Fruit fly (Drosophila melanogaster) whole organism, pupa: ENCODE measurements around the gene CG10650.
A peak's percentile ranks its signal among the peaks of the same experiment; 100 is the strongest.

Experiments
- CG10348 ChIP-seq: fragments of 200-800 bp; sonication (Bioruptor generic); IDR thresholded peaks from 2 replicates; pipeline ENCODE4 v1.3.6; 2022; ENCODE audit warnings: missing biosample characterization, missing genetic modification characterization
- CG12605 ChIP-seq: fragments of 200-800 bp; sonication (Bioruptor generic); IDR thresholded peaks from 2 replicates; pipeline ENCODE4 v1.3.6; 2022; ENCODE audit warnings: missing biosample characterization, missing genetic modification characterization
- CG13204 ChIP-seq: fragments of 200-800 bp; sonication (Bioruptor generic); optimal IDR thresholded peaks from 2 replicates; lab custom pipeline; 2018; ENCODE audit warnings: missing biosample characterization, mild to moderate bottlenecking, missing genetic modification characterization, moderate library complexity
- CG14655 ChIP-seq: fragments of 200-800 bp; sonication (Bioruptor generic); optimal IDR thresholded peaks from 3 replicates; lab custom pipeline; 2017; ENCODE audit warnings: mild to moderate bottlenecking, missing biosample characterization, missing genetic modification reagents, missing genetic modification characterization
- CG15710 ChIP-seq: fragments of 200-800 bp; sonication (Bioruptor generic); optimal IDR thresholded peaks from 2 replicates; lab custom pipeline; 2018; ENCODE audit warnings: missing biosample characterization, mild to moderate bottlenecking, missing genetic modification characterization, moderate library complexity
- CG17806 ChIP-seq: fragments of 200-800 bp; sonication (Bioruptor generic); optimal IDR thresholded peaks from 2 replicates; lab custom pipeline; 2018; ENCODE audit warnings: missing biosample characterization, mild to moderate bottlenecking, missing genetic modification characterization, moderate library complexity
- CG32121 ChIP-seq: fragments of 200-800 bp; sonication (Bioruptor generic); IDR thresholded peaks from 2 replicates; pipeline ENCODE4 v1.3.6; 2022; ENCODE audit warnings: missing biosample characterization, missing genetic modification characterization
- CG34367 ChIP-seq: fragments of 200-800 bp; sonication (Bioruptor generic); optimal IDR thresholded peaks from 2 replicates; lab custom pipeline; 2018; ENCODE audit warnings: missing biosample characterization, mild to moderate bottlenecking, missing genetic modification characterization
- CG4496 ChIP-seq: fragments of 200-800 bp; sonication (Bioruptor generic); IDR thresholded peaks from 3 replicates; pipeline ENCODE4 v1.3.6; 2022; ENCODE audit warnings: missing biosample characterization, missing genetic modification characterization
- CG8159 ChIP-seq: fragments of 200-800 bp; sonication (Bioruptor generic); optimal IDR thresholded peaks from 3 replicates; lab custom pipeline; 2018; ENCODE audit warnings: missing biosample characterization, mild to moderate bottlenecking, missing genetic modification characterization, moderate library complexity
- CG8301 ChIP-seq: fragments of 200-800 bp; sonication (Bioruptor generic); optimal IDR thresholded peaks from 2 replicates; lab custom pipeline; 2018; ENCODE audit warnings: missing biosample characterization, mild to moderate bottlenecking, missing genetic modification characterization
- CG9948 ChIP-seq: fragments of 200-800 bp; sonication (Bioruptor generic); optimal IDR thresholded peaks from 2 replicates; lab custom pipeline; 2018; ENCODE audit warnings: missing biosample characterization, mild to moderate bottlenecking, missing genetic modification characterization, moderate library complexity
- D1 ChIP-seq: fragments of 200-800 bp; sonication (Bioruptor generic); optimal IDR thresholded peaks from 2 replicates; lab custom pipeline; 2018; ENCODE audit warnings: missing biosample characterization, mild to moderate bottlenecking, missing genetic modification characterization, moderate library complexity
- EcR ChIP-seq: fragments of 200-800 bp; sonication (Bioruptor generic); optimal IDR thresholded peaks from 3 replicates; lab custom pipeline; 2019; ENCODE audit warnings: missing biosample characterization, missing genetic modification characterization, mild to moderate bottlenecking, moderate library complexity, missing genetic modification reagents
- Ets98B ChIP-seq: fragments of 200-800 bp; sonication (Bioruptor generic); IDR thresholded peaks from 2 replicates; pipeline ENCODE4 v1.3.6; 2022; ENCODE audit warnings: missing biosample characterization, missing genetic modification characterization
- Pif1A ChIP-seq: fragments of 200-800 bp; sonication (Bioruptor generic); optimal IDR thresholded peaks from 3 replicates; lab custom pipeline; 2016; ENCODE audit warnings: missing biosample characterization, missing genetic modification characterization
- Pif1B ChIP-seq: fragments of 200-800 bp; sonication (Bioruptor generic); optimal IDR thresholded peaks from 3 replicates; lab custom pipeline; 2016; ENCODE audit warnings: missing biosample characterization, missing genetic modification characterization
- Snoo ChIP-seq: fragments of 200-800 bp; sonication (Bioruptor generic); optimal IDR thresholded peaks from 3 replicates; lab custom pipeline; 2017; ENCODE audit warnings: missing biosample characterization, mild to moderate bottlenecking, missing genetic modification characterization, inconsistent platforms
- fd96Ca ChIP-seq: fragments of 200-800 bp; sonication (Bioruptor generic); IDR thresholded peaks from 3 replicates; pipeline ENCODE4 v1.3.6; 2022; ENCODE audit warnings: missing biosample characterization, missing genetic modification characterization
- gl ChIP-seq: fragments of 200-800 bp; sonication (Bioruptor generic); optimal IDR thresholded peaks from 2 replicates; lab custom pipeline; 2018; ENCODE audit warnings: missing biosample characterization, mild to moderate bottlenecking, missing genetic modification characterization
- rn ChIP-seq: fragments of 200-800 bp; sonication (Bioruptor generic); IDR thresholded peaks from 2 replicates; pipeline ENCODE4 v1.3.6; 2022; ENCODE audit warnings: missing biosample characterization, missing genetic modification characterization

CG10650 gene

DNA sequence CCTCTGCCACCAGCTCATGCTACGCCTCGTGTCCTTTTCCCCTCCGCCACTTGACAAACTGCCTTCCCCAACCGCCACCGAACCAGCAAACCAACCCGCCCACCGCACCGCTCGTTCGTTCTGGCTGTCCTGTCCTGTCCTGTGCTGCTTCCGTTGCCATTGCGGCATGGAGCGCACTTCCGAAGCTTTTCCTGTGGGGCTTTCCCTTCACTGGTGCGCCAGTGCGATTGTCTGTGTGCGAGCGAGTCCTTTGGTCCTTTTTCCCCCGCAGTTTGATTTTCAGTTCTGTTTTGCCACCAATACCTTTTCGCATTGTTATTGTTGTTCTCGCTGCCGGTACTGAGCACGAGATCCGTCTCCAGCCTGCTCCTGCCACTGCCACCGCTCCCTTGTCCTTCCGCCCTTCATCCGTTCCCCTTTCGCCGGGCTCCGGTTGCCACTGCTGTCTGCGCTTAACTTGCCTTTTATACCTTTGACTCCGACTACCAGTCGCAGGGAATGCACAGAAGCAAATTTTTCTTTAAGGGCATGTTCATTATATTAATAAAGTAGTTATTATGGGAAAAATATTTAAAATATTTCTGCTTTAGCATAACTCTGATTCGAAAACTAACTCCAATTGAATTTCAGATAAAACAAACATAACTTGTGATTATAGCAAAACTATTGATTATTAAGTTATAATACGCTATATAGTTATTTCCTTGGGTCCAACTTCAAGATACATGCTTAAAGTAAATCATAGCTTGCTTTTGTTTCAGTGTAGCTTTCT, 28.4 kb upstream of the CG10650 start:
- peak; percentile 56 for TF ChIP-seq Snoo
- TF ChIP-seq CG8301, result peak; percentile 53
- TF ChIP-seq CG14655 (GFP tag; lab: Kevin White, UChicago), result peak; percentile 72
- no peak for TF ChIP-seq rn (GFP tag; lab: Robert Waterston, UW)
- TF ChIP-seq gl (tag; lab: Kevin White, UChicago), result no peak
- TF ChIP-seq CG13204 (GFP tag; lab: Kevin White, UChicago), result peak; percentile 44
- peak; percentile 21 for TF ChIP-seq Pif1B (GFP tag; lab: Kevin White, UChicago)
- peak; percentile 38 for TF ChIP-seq Pif1A (GFP tag; lab: Kevin White, UChicago)
- TF ChIP-seq CG8159 (tag; lab: Kevin White, UChicago), result peak; percentile 86
- TF ChIP-seq CG15710, result peak; percentile 84
- TF ChIP-seq CG34367, result peak; percentile 57
- TF ChIP-seq CG9948 (tag; lab: Kevin White, UChicago), result peak; percentile 74
- no peak for TF ChIP-seq CG10348
- peak; percentile 70 for TF ChIP-seq CG17806 (tag; lab: Kevin White, UChicago)
- no peak for TF ChIP-seq CG12605 (GFP tag; lab: Robert Waterston, UW)
- no peak for TF ChIP-seq EcR (GFP tag; lab: Kevin White, UChicago)
- TF ChIP-seq CG32121 (GFP tag; lab: Robert Waterston, UW), result no peak

- no peak for TF ChIP-seq D1
- TF ChIP-seq CG15710, result no peak
- TF ChIP-seq CG4496 (GFP tag; lab: Robert Waterston, UW), result no peak
- TF ChIP-seq CG13204 (GFP tag; lab: Kevin White, UChicago), result no peak
- TF ChIP-seq Pif1B (GFP tag; lab: Kevin White, UChicago), result no peak
- TF ChIP-seq CG14655 (GFP tag; lab: Kevin White, UChicago), result no peak
- no peak for TF ChIP-seq CG9948 (tag; lab: Kevin White, UChicago)
- TF ChIP-seq EcR (GFP tag; lab: Kevin White, UChicago), result no peak
- no peak for TF ChIP-seq CG8159 (tag; lab: Kevin White, UChicago)
- TF ChIP-seq CG12605 (GFP tag; lab: Robert Waterston, UW), result no peak
- TF ChIP-seq Ets98B, result no peak
- TF ChIP-seq CG32121 (GFP tag; lab: Robert Waterston, UW), result no peak
- no peak for TF ChIP-seq CG10348
Observed at dm6 chr2L:19022221-19022516, 26.4 kb upstream of the CG10650 start, which contains the start of gene CG15172. Gene CG15172 (plus strand): TSS chr2L:19022417.

DNA sequence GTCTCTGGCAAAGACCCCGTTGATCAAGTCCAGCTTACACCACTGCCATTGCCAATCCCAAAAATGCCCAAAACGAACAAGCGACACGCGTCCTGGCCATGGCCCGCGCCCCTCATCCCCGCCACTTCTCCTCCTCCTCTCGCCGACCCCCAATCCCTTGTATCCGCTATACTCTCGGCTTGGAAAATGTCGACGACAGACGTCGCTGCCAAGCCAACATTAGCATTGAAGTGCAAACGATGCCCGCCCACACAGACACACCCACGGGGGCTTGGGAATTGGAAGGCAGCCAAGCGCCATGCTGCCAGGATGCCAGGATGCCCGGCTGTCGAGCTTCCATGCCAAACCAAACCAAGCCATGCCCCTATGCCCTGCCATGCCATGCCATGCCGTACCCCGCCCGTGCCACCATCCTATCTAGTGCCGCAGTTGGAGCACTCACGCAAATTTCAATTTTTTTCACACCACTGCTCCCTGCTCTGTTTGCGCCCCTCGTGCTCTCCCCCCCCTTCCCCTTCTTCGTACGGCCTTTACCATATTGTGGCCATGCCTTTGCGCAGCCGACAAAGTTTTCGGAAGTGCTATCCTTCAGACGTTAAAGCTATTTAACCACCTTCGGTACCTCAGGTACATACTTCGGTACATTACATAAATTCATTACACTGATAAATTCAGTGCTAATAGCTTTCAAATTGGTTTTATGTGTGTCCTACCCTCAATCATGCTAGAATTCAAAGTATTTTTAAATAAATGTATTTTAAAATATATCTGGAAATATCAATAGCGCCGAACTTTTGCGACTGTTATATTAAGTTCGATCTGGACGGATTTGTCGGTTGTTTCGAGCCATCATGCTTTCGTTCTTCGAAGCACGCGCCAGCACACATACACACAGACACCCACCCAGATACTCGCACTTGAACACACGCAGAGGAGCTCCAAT, 25.8 kb upstream of the CG10650 start:
- TF ChIP-seq CG9948 (tag; lab: Kevin White, UChicago), result peak; percentile 85
- no peak for TF ChIP-seq CG10348
- peak; percentile 81 for TF ChIP-seq CG8301
- TF ChIP-seq Ets98B, result no peak
- peak; percentile 83 for TF ChIP-seq CG34367
- TF ChIP-seq CG8159 (tag; lab: Kevin White, UChicago), result peak; percentile 89
- TF ChIP-seq EcR (GFP tag; lab: Kevin White, UChicago), result peak; percentile 9
- TF ChIP-seq CG15710, result peak; percentile 93
- TF ChIP-seq rn (GFP tag; lab: Robert Waterston, UW), result no peak
- no peak for TF ChIP-seq CG32121 (GFP tag; lab: Robert Waterston, UW)
- peak; percentile 75 for TF ChIP-seq gl (tag; lab: Kevin White, UChicago)
- TF ChIP-seq Pif1A (GFP tag; lab: Kevin White, UChicago), result peak; percentile 81
- peak; percentile 86 for TF ChIP-seq CG14655 (GFP tag; lab: Kevin White, UChicago)
- TF ChIP-seq Pif1B (GFP tag; lab: Kevin White, UChicago), result peak; percentile 91
- TF ChIP-seq CG13204 (GFP tag; lab: Kevin White, UChicago), result peak; percentile 72
- no peak; the same call in 2 of the 3 replicates for TF ChIP-seq fd96Ca (GFP tag; lab: Robert Waterston, UW)
- peak; percentile 49; the same call in 1 of the 2 replicates for TF ChIP-seq CG12605 (GFP tag; lab: Robert Waterston, UW)
- TF ChIP-seq CG17806 (tag; lab: Kevin White, UChicago), result peak; percentile 78
- TF ChIP-seq D1, result peak; percentile 30
- TF ChIP-seq CG4496 (GFP tag; lab: Robert Waterston, UW), result 0 out of 3 replicates have a peak, but pooled peaks have one; percentile 47
- peak; percentile 87 for TF ChIP-seq Snoo

dm6 chr2L:19019640-19020039, 23.9 kb upstream of the CG10650 start:
- TF ChIP-seq CG13204 (GFP tag; lab: Kevin White, UChicago) (peak; percentile 58), Pif1A (GFP tag; lab: Kevin White, UChicago) (no peak), fd96Ca (GFP tag; lab: Robert Waterston, UW) (no peak), EcR (GFP tag; lab: Kevin White, UChicago) (no peak)

DNA sequence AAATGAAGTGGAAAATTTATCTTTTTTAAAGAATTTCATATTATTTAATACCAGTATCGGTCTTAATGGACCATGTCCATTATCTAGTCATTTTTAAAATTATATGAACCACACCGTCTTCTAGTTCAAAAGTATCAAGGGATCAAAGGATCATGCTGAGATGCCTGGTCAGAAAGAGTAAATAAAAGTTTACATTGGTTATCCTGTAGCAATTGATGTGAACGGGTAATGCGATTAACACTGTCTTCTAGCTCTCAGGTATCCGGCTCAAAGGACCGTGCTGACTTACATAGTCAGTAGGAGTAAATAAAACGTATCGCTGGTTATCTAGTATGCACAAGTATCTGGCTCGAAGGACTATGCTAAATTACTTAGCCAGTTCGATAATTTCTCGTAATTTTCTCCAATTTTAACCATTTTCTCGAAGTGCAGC, 23.4 kb upstream of the CG10650 start:
- TF ChIP-seq CG15710 (peak; percentile 38), CG8159 (tag; lab: Kevin White, UChicago) (peak; percentile 50), EcR (GFP tag; lab: Kevin White, UChicago) (no peak), rn (GFP tag; lab: Robert Waterston, UW) (no peak), CG12605 (GFP tag; lab: Robert Waterston, UW) (no peak), Pif1B (GFP tag; lab: Kevin White, UChicago) (no peak), CG17806 (tag; lab: Kevin White, UChicago) (no peak), D1 (no peak), Ets98B (no peak), CG34367 (no peak), CG14655 (GFP tag; lab: Kevin White, UChicago) (peak; percentile 19), CG9948 (tag; lab: Kevin White, UChicago) (no peak), Snoo (no peak), fd96Ca (GFP tag; lab: Robert Waterston, UW) (no peak), Pif1A (GFP tag; lab: Kevin White, UChicago) (peak; percentile 3), CG4496 (GFP tag; lab: Robert Waterston, UW) (no peak), CG8301 (no peak), gl (tag; lab: Kevin White, UChicago) (no peak), CG10348 (no peak), CG13204 (GFP tag; lab: Kevin White, UChicago) (no peak), CG32121 (GFP tag; lab: Robert Waterston, UW) (no peak)
